Worm (Caenorhabditis elegans) whole organism, L3 larva: Measurements from ENCODE around the gene T05H10.1.

Source experiments
- ceh-28 ChIP-seq: fragments of 150-350 bp; optimal IDR thresholded peaks from 2 replicates; lab custom pipeline; 2014; ENCODE audit warnings: missing biosample characterization, missing genetic modification reagents, missing genetic modification characterization
- ceh-82 ChIP-seq: fragments of 150-350 bp; optimal IDR thresholded peaks from 2 replicates; lab custom pipeline; 2014; ENCODE audit warnings: missing biosample characterization, missing genetic modification characterization
- daf-12 ChIP-seq: fragments of 150-350 bp; optimal IDR thresholded peaks from 2 replicates; lab custom pipeline; 2014; ENCODE audit warnings: missing biosample characterization, missing genetic modification reagents, missing genetic modification characterization
- egl-27 ChIP-seq: sonication (generic microtip); optimal IDR thresholded peaks from 4 replicates; lab custom pipeline; 2017; ENCODE audit warnings: missing biosample characterization, missing genetic modification reagents, missing genetic modification characterization
- elt-2 ChIP-seq: sonication (generic microtip); optimal IDR thresholded peaks from 2 replicates; lab custom pipeline; 2016; ENCODE audit warnings: missing genetic modification reagents, mild to moderate bottlenecking, missing genetic modification characterization, missing compliant biosample characterization
- lin-39 ChIP-seq: fragments of 150-350 bp; optimal IDR thresholded peaks from 2 replicates; lab custom pipeline; 2018; ENCODE audit warnings: missing biosample characterization, missing genetic modification reagents, missing genetic modification characterization
- nhr-11 ChIP-seq: fragments of 150-350 bp; optimal IDR thresholded peaks from 2 replicates; lab custom pipeline; 2014; ENCODE audit warnings: missing biosample characterization, missing genetic modification characterization
- nhr-28 ChIP-seq: fragments of 150-350 bp; optimal IDR thresholded peaks from 2 replicates; lab custom pipeline; 2014; ENCODE audit warnings: missing biosample characterization, missing genetic modification characterization
- nhr-76 ChIP-seq: fragments of 150-350 bp; sonication (generic microtip); optimal IDR thresholded peaks from 5 replicates; lab custom pipeline; 2014; ENCODE audit warnings: missing biosample characterization, missing genetic modification characterization
- unc-62 ChIP-seq: fragments of 150-350 bp; sonication (generic microtip); optimal IDR thresholded peaks from 4 replicates; lab custom pipeline; 2014; ENCODE audit warnings: missing biosample characterization, missing genetic modification reagents, missing genetic modification characterization
- zag-1 ChIP-seq: fragments of 150-350 bp; optimal IDR thresholded peaks from 2 replicates; lab custom pipeline; 2014; ENCODE audit warnings: missing biosample characterization, missing genetic modification characterization
- ztf-4 ChIP-seq: fragments of 150-350 bp; optimal IDR thresholded peaks from 2 replicates; lab custom pipeline; 2014; ENCODE audit warnings: missing biosample characterization, missing genetic modification characterization

ce11 chrII:8032657-8033056 lies 9.7 kb upstream of the T05H10.1 start, which contains the start of gene nrf-6:
- TF ChIP-seq elt-2 (tag; lab: Kevin White, UChicago) = peak; percentile 87
- TF ChIP-seq nhr-28 (tag; lab: Kevin White, UChicago) = no peak
- no peak for TF ChIP-seq nhr-11 (tag; lab: Kevin White, UChicago)
- TF ChIP-seq ceh-28 (tag; lab: Kevin White, UChicago) = no peak
- no peak for TF ChIP-seq daf-12 (tag; lab: Kevin White, UChicago)
- TF ChIP-seq unc-62 = no peak
- TF ChIP-seq egl-27 (tag; lab: Kevin White, UChicago) = no peak
- no peak for TF ChIP-seq ceh-82
- TF ChIP-seq zag-1 (tag; lab: Kevin White, UChicago) = no peak
- TF ChIP-seq ztf-4 (tag; lab: Kevin White, UChicago) = no peak
- no peak for TF ChIP-seq nhr-76 (tag; lab: Kevin White, UChicago)
- TF ChIP-seq lin-39 = no peak
